Worm (Caenorhabditis elegans): Measurements from ENCODE around the gene F21G4.3.
A peak's percentile ranks its signal among the peaks of the same experiment; 100 is the strongest.

The F21G4.3 gene

ce11 chrX:9894844-9895243 is at the start of gene F21G4.3:
Gene F21G4.3 (plus strand): TSS chrX:9895144.
- TF ChIP-seq eor-1 (tag; optimal IDR thresholded peaks at IDR 0.05) (no peak), ama-1 (optimal IDR thresholded peaks at IDR 0.05) (no peak), nhr-11 (tag; optimal IDR thresholded peaks at IDR 0.05) (no peak), ceh-82 (tag; optimal IDR thresholded peaks at IDR 0.05) (no peak), nhr-77 (tag; optimal IDR thresholded peaks at IDR 0.05) (no peak), egl-27 (tag; optimal IDR thresholded peaks at IDR 0.05) (no peak), nhr-67 (tag; optimal IDR thresholded peaks at IDR 0.05) (no peak), lin-39 (tag; optimal IDR thresholded peaks at IDR 0.05) (no peak), hmg-11 (tag; optimal IDR thresholded peaks at IDR 0.05) (no peak), ztf-4 (tag; optimal IDR thresholded peaks at IDR 0.05) (no peak), nhr-25 (tag; optimal IDR thresholded peaks at IDR 0.05) (no peak), ZK546.5 (tag; optimal IDR thresholded peaks at IDR 0.05) (no peak), nfya-1 (tag; optimal IDR thresholded peaks at IDR 0.05; ENCODE audit: insufficient read depth) (no peak), pqm-1 (tag; optimal IDR thresholded peaks at IDR 0.05) (no peak), nhr-28 (tag; optimal IDR thresholded peaks at IDR 0.05) (no peak)

ce11 chrX:9845916-9846315 is 49.0 kb upstream of the F21G4.3 start:
- TF ChIP-seq nfya-1 (tag; optimal IDR thresholded peaks at IDR 0.05; ENCODE audit: insufficient read depth) (peak; percentile 26), lin-15B (tag; optimal IDR thresholded peaks at IDR 0.05) (no peak)

ce11 chrX:9846975-9847374 is 48.0 kb upstream of the F21G4.3 start, which contains the start of gene vab-15:
Gene vab-15 (plus strand): TSS chrX:9847275.
- no peak for TF ChIP-seq ama-1 (optimal IDR thresholded peaks at IDR 0.05)

ce11 chrX:9848214-9848789 is 46.6 kb upstream of the F21G4.3 start:
- TF ChIP-seq fkh-10 (GFP tag; optimal IDR thresholded peaks at IDR 0.05) (no peak), unc-62 (GFP tag; optimal IDR thresholded peaks at IDR 0.05) (no peak), ama-1 (optimal IDR thresholded peaks at IDR 0.05) (no peak), lin-15B (tag; optimal IDR thresholded peaks at IDR 0.05) (no peak), ceh-28 (tag; optimal IDR thresholded peaks at IDR 0.05) (no peak)

DNA sequence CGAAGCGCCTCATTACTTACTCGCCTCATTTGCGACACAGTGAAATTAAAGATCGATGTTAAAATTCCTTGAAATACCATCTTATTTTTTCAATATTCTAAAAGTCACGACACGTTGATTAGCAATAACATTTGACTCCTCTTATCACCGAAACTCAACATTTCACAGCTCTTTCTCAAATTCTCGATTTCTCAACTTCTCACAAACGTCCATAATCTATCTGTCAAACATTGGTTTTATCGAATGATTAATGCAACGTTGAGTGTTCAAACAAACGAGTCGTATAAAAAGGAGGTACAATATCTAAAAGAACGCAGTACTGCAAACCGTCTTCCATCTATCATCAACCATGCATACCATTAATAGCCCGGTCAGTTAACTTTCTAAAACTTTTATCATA is 44.7 kb upstream of the F21G4.3 start, which contains the start of gene lec-8:
TSS of gene lec-8 (plus strand) at position 314 of the 400 bp plus-strand sequence.
- TF ChIP-seq elt-1 (tag; optimal IDR thresholded peaks at IDR 0.05), result no peak
- no peak for TF ChIP-seq mdl-1 (tag; optimal IDR thresholded peaks at IDR 0.05)
- peak; percentile 89 for TF ChIP-seq elt-2 (tag; optimal IDR thresholded peaks at IDR 0.05)
- TF ChIP-seq nhr-11 (tag; optimal IDR thresholded peaks at IDR 0.05), result no peak
- no peak for TF ChIP-seq tbx-2 (tag; optimal IDR thresholded peaks at IDR 0.05)
- TF ChIP-seq ceh-9 (tag; optimal IDR thresholded peaks at IDR 0.05), result no peak
- no peak for TF ChIP-seq nhr-25 (tag; optimal IDR thresholded peaks at IDR 0.05)
- peak; percentile 60 for TF ChIP-seq jun-1 (tag; optimal IDR thresholded peaks at IDR 0.05)

- TF ChIP-seq unc-62 (GFP tag; optimal IDR thresholded peaks at IDR 0.05) (no peak), skn-1 (tag; optimal IDR thresholded peaks at IDR 0.05) (no peak), elt-3 (tag; optimal IDR thresholded peaks at IDR 0.05) (no peak), mml-1 (tag; optimal IDR thresholded peaks at IDR 0.05) (no peak), R02D3.7 (tag; optimal IDR thresholded peaks at IDR 0.05) (no peak), ceh-82 (tag; optimal IDR thresholded peaks at IDR 0.05) (no peak), eor-1 (tag; optimal IDR thresholded peaks at IDR 0.05) (no peak), sea-2 (GFP tag; optimal IDR thresholded peaks at IDR 0.05) (no peak), daf-12 (tag; optimal IDR thresholded peaks at IDR 0.05) (no peak), ceh-28 (tag; optimal IDR thresholded peaks at IDR 0.05) (no peak), pqm-1 (tag; optimal IDR thresholded peaks at IDR 0.05) (peak; percentile 53), elt-2 (tag; optimal IDR thresholded peaks at IDR 0.05) (peak; percentile 53), ceh-9 (tag; optimal IDR thresholded peaks at IDR 0.05) (no peak), nhr-43 (tag; optimal IDR thresholded peaks at IDR 0.05; ENCODE audit: poor library complexity, severe bottlenecking) (no peak), ZK546.5 (tag; optimal IDR thresholded peaks at IDR 0.05) (no peak), fos-1 (tag; optimal IDR thresholded peaks at IDR 0.05) (no peak), mdl-1 (tag; optimal IDR thresholded peaks at IDR 0.05) (no peak), egl-27 (tag; optimal IDR thresholded peaks at IDR 0.05) (no peak), nhr-28 (tag; optimal IDR thresholded peaks at IDR 0.05) (no peak), tbx-2 (tag; optimal IDR thresholded peaks at IDR 0.05) (no peak), elt-1 (tag; optimal IDR thresholded peaks at IDR 0.05) (no peak), nhr-67 (tag; optimal IDR thresholded peaks at IDR 0.05) (no peak), zag-1 (tag; optimal IDR thresholded peaks at IDR 0.05) (no peak), jun-1 (tag; optimal IDR thresholded peaks at IDR 0.05) (peak; percentile 9), ztf-11 (tag; optimal IDR thresholded peaks at IDR 0.05) (no peak), pha-4 (tag; optimal IDR thresholded peaks at IDR 0.05) (peak; percentile 98), unc-39 (tag; optimal IDR thresholded peaks at IDR 0.05) (no peak), nfya-1 (tag; optimal IDR thresholded peaks at IDR 0.05; ENCODE audit: insufficient read depth) (no peak), fkh-2 (tag; optimal IDR thresholded peaks at IDR 0.05) (no peak), nhr-12 (tag; optimal IDR thresholded peaks at IDR 0.05) (no peak), fkh-10 (GFP tag; optimal IDR thresholded peaks at IDR 0.05) (no peak), snpc-4 (tag; optimal IDR thresholded peaks at IDR 0.05) (no peak)
Observed at ce11 chrX:9851745-9852330, 43.1 kb upstream of the F21G4.3 start, which contains the start of gene lec-7. Gene lec-7 (plus strand): TSS chrX:9852041.
